Worm (Caenorhabditis elegans) whole organism, L3 larva: ENCODE results near the gene bgal-1.

Experiments used
- R02D3.7 ChIP-seq: fragments of 150-350 bp; optimal IDR thresholded peaks from 2 replicates; lab custom pipeline; 2014; ENCODE audit warnings: missing biosample characterization, missing genetic modification characterization
- ZK546.5 ChIP-seq: sonication (generic microtip); optimal IDR thresholded peaks from 2 replicates; lab custom pipeline; 2017; ENCODE audit warnings: missing biosample characterization, missing genetic modification characterization
- ama-1 ChIP-seq: fragments of 150-350 bp; optimal IDR thresholded peaks from 2 replicates; lab custom pipeline; 2018
- ceh-16 ChIP-seq: sonication (generic microtip); optimal IDR thresholded peaks from 2 replicates; lab custom pipeline; 2017; ENCODE audit warnings: missing biosample characterization, missing genetic modification characterization
- egl-27 ChIP-seq: sonication (generic microtip); optimal IDR thresholded peaks from 4 replicates; lab custom pipeline; 2017; ENCODE audit warnings: missing biosample characterization, missing genetic modification reagents, missing genetic modification characterization
- elt-3 ChIP-seq, 3 experiments: fragments of 150-350 bp in 1 of 3; sonication (generic microtip) in 2 of 3; optimal IDR thresholded peaks; 2 replicates in 2 of 3; 4 replicates in 1 of 3; lab custom pipeline; 2014 to 2017; ENCODE audit warnings: missing biosample characterization in 3 of 3, missing genetic modification characterization in 3 of 3
- fos-1 ChIP-seq: fragments of 150-350 bp; optimal IDR thresholded peaks from 2 replicates; lab custom pipeline; 2014; ENCODE audit warnings: missing biosample characterization, missing genetic modification characterization
- jun-1 ChIP-seq: fragments of 150-350 bp; optimal IDR thresholded peaks from 2 replicates; lab custom pipeline; 2014; ENCODE audit warnings: missing biosample characterization, missing genetic modification reagents, missing genetic modification characterization
- lsy-12 ChIP-seq: sonication (generic microtip); optimal IDR thresholded peaks from 2 replicates; lab custom pipeline; 2016; ENCODE audit warnings: mild to moderate bottlenecking, missing genetic modification characterization, missing compliant biosample characterization
- nhr-11 ChIP-seq: fragments of 150-350 bp; optimal IDR thresholded peaks from 2 replicates; lab custom pipeline; 2014; ENCODE audit warnings: missing biosample characterization, missing genetic modification characterization

DNA sequence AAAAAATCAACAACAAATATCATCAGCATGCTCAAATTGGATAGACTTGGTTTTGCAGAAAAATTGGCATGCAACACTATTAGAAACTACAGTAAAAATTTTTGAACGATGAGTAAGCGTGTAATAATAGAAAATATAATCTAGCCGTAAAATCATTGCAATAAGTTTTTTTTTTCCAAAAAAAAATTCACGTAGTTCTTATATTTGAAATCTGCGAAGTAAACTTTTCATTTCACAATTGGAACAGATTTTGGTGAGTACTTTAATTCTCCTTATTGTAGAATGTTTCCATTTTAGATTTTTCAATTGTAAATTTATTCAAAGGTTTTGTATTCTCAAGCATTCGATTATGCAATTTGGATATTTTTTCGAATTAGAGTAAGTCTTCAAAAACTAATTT, 25.5 kb downstream of the bgal-1 start, which contains the start of gene K10D6.3:
- no peak for TF ChIP-seq elt-3 (tag; optimal IDR thresholded peaks at IDR 0.05; lab: Kevin White, UChicago)
- TF ChIP-seq R02D3.7 (tag; lab: Kevin White, UChicago), result no peak
- TF ChIP-seq ceh-16 (tag; lab: Kevin White, UChicago), result no peak
- no peak for TF ChIP-seq egl-27
- no peak for TF ChIP-seq ama-1
- no peak for TF ChIP-seq fos-1 (tag; lab: Kevin White, UChicago)
- no peak for TF ChIP-seq nhr-11 (tag; lab: Kevin White, UChicago)
- no peak for TF ChIP-seq ZK546.5 (tag; lab: Kevin White, UChicago)
- no peak for TF ChIP-seq lsy-12 (tag; lab: Kevin White, UChicago)
- no peak for TF ChIP-seq jun-1 (tag; lab: Kevin White, UChicago)
